Worm (Caenorhabditis elegans): Measurements from ENCODE around the gene ceh-89.

Gene ceh-89

DNA sequence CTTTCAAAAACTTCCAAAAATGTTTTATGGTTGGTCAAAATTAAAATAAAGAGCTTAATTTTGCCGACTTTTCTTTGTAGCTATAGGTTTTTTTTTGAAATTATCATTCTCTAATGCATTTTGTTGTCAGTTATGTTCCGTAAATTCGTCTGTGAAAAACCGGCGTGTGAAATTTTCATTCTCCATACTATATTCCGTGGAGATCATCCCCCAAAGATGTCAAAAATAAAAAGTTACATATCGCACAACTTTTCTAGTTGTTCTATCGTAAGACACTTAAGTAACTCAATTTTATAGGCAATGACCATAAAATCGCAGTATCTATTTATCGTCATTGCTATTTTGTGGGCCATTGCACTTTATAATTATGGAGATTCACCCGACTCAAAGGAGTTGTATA is 36.9 kb downstream of the ceh-89 start, which contains the start of gene C37E2.10:
TSS of gene C37E2.10 (plus strand) at position 301 of the 400 bp plus-strand sequence.
- TF ChIP-seq elt-2 (tag; optimal IDR thresholded peaks at IDR 0.05) (no peak), snpc-4 (tag; optimal IDR thresholded peaks at IDR 0.05) (no peak), mdl-1 (tag; optimal IDR thresholded peaks at IDR 0.05) (no peak), sox-4 (tag; optimal IDR thresholded peaks at IDR 0.05) (no peak), ces-1 (GFP tag; optimal IDR thresholded peaks at IDR 0.05) (no peak), ztf-4 (tag; optimal IDR thresholded peaks at IDR 0.05) (no peak), ceh-8 (GFP tag; optimal IDR thresholded peaks at IDR 0.05) (no peak)

DNA sequence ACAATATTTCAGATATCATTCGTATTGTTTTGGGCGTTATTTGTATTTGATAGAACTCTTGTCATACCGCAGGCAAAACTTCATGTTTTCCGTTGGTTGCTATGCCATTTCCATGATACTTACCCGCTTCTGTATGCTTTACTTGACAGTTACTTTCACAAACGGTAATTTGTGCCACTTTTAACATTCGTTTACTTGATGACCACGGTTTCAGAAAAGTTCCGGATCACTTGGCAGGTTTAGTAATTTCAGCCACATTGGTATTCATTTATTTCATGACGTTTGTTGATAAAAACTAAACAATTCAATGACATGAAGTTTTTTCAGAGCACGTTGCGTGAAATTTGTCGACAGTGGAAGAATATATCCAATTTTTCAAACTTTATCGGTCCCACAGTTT is 37.7 kb downstream of the ceh-89 start:
- no peak for TF ChIP-seq efl-1 (optimal IDR thresholded peaks at IDR 0.05)
- TF ChIP-seq efl-1 (GFP tag; optimal IDR thresholded peaks at IDR 0.05 in 1 of 2), result no peak
- no peak for TF ChIP-seq mdl-1 (tag; optimal IDR thresholded peaks at IDR 0.05)
- no peak for TF ChIP-seq fkh-10 (GFP tag; optimal IDR thresholded peaks at IDR 0.05)
- no peak for TF ChIP-seq ceh-90 (tag; optimal IDR thresholded peaks at IDR 0.05)
- no peak for TF ChIP-seq unc-86 (tag; optimal IDR thresholded peaks at IDR 0.05)
- no peak for TF ChIP-seq fkh-8 (tag; optimal IDR thresholded peaks at IDR 0.05)

DNA sequence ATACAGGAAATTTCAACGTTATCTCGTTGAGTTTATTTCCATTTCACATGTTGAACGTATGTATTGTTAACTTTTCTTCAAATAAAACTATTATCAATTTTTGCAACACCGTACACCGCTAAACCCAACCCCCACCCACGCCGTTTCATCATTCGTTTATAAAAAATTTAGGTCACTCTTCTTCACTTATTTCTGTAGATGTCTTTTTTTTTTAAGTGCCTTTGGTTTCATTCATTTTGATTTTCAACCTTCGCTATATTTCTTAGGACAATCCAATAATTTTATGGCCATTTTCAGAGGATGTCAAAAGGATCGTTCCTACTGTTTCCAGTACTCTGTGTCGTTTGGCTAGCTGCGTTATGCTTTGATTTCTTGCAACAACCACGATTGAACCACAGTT is 38.4 kb downstream of the ceh-89 start, which contains the start of gene C37E2.3:
TSS of gene C37E2.3 (plus strand) at position 301 of the 400 bp plus-strand sequence.
- TF ChIP-seq ets-5 (GFP tag; IDR thresholded peaks at IDR 0.05) (no peak), nhr-237 (tag; optimal IDR thresholded peaks at IDR 0.05) (no peak), xbp-1 (tag; optimal IDR thresholded peaks at IDR 0.05) (no peak), nhr-77 (tag; optimal IDR thresholded peaks at IDR 0.05) (no peak), lin-13 (GFP tag; optimal IDR thresholded peaks at IDR 0.05) (no peak), nhr-84 (tag; optimal IDR thresholded peaks at IDR 0.05) (no peak), unc-130 (tag; optimal IDR thresholded peaks at IDR 0.05) (no peak), lin-35 (GFP tag; optimal IDR thresholded peaks at IDR 0.05) (no peak)

DNA sequence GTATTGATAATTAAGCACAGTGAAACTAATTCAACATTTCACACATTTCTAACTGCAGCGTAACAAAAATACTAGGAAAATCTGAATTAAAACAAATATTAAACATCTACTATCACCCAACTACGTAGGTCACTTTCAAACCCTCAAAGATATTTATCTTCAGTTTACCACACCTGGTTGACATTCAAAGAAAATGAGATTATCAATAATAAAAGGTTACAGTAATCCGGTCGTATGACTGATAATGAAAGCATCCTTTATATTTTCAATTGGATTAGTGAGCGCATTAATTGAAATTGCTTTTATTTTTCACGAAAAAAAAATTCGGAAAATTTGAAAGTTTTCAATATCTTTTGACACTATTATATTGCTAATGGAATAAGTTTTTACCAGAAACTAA is 40.8 kb downstream of the ceh-89 start:
- TF ChIP-seq dsc-1 (tag; optimal IDR thresholded peaks at IDR 0.05), result peak; percentile 88
- TF ChIP-seq sox-4 (tag; optimal IDR thresholded peaks at IDR 0.05), result peak; percentile 36
- peak; percentile 55 for TF ChIP-seq pax-3 (tag; optimal IDR thresholded peaks at IDR 0.05)
- TF ChIP-seq nhr-20 (tag; optimal IDR thresholded peaks at IDR 0.05), result no peak

DNA sequence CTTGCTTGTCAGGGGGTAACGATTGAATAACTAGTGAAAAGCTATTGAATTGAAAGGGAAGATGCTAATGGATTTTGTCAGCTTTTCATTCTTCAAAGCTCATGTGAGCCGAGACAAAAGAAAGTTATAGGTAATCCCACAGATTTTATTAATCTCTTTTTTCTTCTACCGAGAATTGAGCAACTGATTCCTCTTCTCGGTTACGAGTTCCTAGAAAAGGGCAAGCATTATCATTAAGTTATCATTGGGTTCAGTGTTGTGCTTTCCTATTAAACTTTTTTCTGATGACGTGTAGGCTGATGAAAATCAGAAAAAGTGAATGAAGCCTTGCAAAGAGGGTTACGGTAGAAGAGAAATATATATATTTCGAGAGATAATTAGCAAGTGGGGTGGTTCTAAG is 43.9 kb downstream of the ceh-89 start:
- no peak for TF ChIP-seq C34B4.2 (tag; optimal IDR thresholded peaks at IDR 0.05)
- TF ChIP-seq pax-3 (tag; optimal IDR thresholded peaks at IDR 0.05), result peak; percentile 84
- TF ChIP-seq nhr-47 (tag; optimal IDR thresholded peaks at IDR 0.05), result peak; percentile 38
- TF ChIP-seq dsc-1 (tag; optimal IDR thresholded peaks at IDR 0.05), result peak; percentile 99
- no peak for TF ChIP-seq tlp-1 (tag; optimal IDR thresholded peaks at IDR 0.05)
- TF ChIP-seq sox-4 (tag; optimal IDR thresholded peaks at IDR 0.05), result peak; percentile 73
- peak; percentile 23 for TF ChIP-seq fkh-8 (tag; optimal IDR thresholded peaks at IDR 0.05)
- TF ChIP-seq alr-1 (tag; optimal IDR thresholded peaks at IDR 0.05; ENCODE audit: borderline replicate concordance), result no peak
- TF ChIP-seq fkh-4 (tag; optimal IDR thresholded peaks at IDR 0.05; ENCODE audit: borderline replicate concordance), result peak; percentile 42
- peak; percentile 39 for TF ChIP-seq nhr-71 (tag; optimal IDR thresholded peaks at IDR 0.05)

DNA sequence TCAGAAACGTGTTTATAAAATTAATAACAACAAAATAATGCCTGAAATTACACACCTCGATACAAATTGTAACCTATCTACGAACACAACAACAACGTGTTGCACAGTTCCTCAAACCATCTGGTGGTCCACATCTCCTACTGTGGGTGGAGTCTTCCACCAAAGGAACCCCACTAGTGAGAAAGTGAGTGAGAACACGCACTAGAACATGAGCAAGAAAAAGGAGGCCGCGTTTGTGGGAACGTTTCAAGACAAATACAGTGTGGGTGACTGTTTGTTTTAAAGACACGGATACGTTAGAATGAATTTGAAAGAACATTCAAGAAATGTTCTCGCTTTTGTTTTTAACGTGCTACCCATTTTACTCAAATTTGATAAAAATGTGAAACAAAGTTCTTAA is 44.7 kb downstream of the ceh-89 start, which contains the start of gene ceh-36:
TSS of gene ceh-36 (minus strand) at position 101 of the 400 bp plus-strand sequence.
- TF ChIP-seq unc-62 (GFP tag; optimal IDR thresholded peaks at IDR 0.05) (no peak), sup-37 (GFP tag; optimal IDR thresholded peaks at IDR 0.05) (no peak), unc-30 (tag; optimal IDR thresholded peaks at IDR 0.05) (no peak), nhr-12 (tag; optimal IDR thresholded peaks at IDR 0.05) (no peak), nhr-237 (tag; optimal IDR thresholded peaks at IDR 0.05) (no peak), mdl-1 (tag; optimal IDR thresholded peaks at IDR 0.05) (no peak), C16A3.4 (tag; optimal IDR thresholded peaks at IDR 0.05) (no peak), dpl-1 (GFP tag; optimal IDR thresholded peaks at IDR 0.05) (no peak), Y116A8C.19 (tag; optimal IDR thresholded peaks at IDR 0.05; ENCODE audit: borderline replicate concordance) (no peak), hlh-4 (tag; optimal IDR thresholded peaks at IDR 0.05) (no peak), nhr-11 (tag; optimal IDR thresholded peaks at IDR 0.05) (no peak), efl-3 (GFP tag; optimal IDR thresholded peaks at IDR 0.05) (no peak), zag-1 (tag; optimal IDR thresholded peaks at IDR 0.05) (no peak), hpl-2 (GFP tag; optimal IDR thresholded peaks at IDR 0.05) (no peak), ama-1 (optimal IDR thresholded peaks at IDR 0.05) (no peak), unc-130 (tag; optimal IDR thresholded peaks at IDR 0.05) (no peak), nhr-47 (tag; optimal IDR thresholded peaks at IDR 0.05) (no peak), unc-86 (tag; optimal IDR thresholded peaks at IDR 0.05) (no peak), aly-2 (tag; optimal IDR thresholded peaks at IDR 0.05) (no peak), lin-35 (GFP tag; optimal IDR thresholded peaks at IDR 0.05) (no peak)
